Fruit fly (Drosophila melanogaster): ENCODE measurements around the gene RhoU.

Gene RhoU

dm6 chrX:10082185-10082949 is 4.0 kb upstream of the RhoU start, which contains the start of gene ZAP3 (continued):
- TF ChIP-seq Opbp (GFP tag; IDR thresholded peaks at IDR 0.05; ENCODE audit: partially characterized antibody), result peak; percentile 52; the same call in 1 of the 3 replicates
- TF ChIP-seq Gsc (GFP tag; IDR thresholded peaks at IDR 0.05), result no peak
- TF ChIP-seq Scr (GFP tag; IDR thresholded peaks at IDR 0.05; ENCODE audit: partially characterized antibody), result peak; percentile 56; the same call in 1 of the 2 replicates
- TF ChIP-seq gfzf (GFP tag; optimal IDR thresholded peaks at IDR 0.05), result peak; percentile 65
- TF ChIP-seq slbo (GFP tag; IDR thresholded peaks at IDR 0.05), result peak; percentile 13; the same call in 1 of the 2 replicates
- peak; percentile 86 for TF ChIP-seq crol (GFP tag; IDR thresholded peaks at IDR 0.05)
- peak; percentile 70 for TF ChIP-seq BEAF-32 (GFP tag; optimal IDR thresholded peaks at IDR 0.05)
- TF ChIP-seq NfI (GFP tag; optimal IDR thresholded peaks at IDR 0.05), result no peak
- peak; percentile 82 for TF ChIP-seq phol (tag; optimal IDR thresholded peaks at IDR 0.05)
- TF ChIP-seq CG13775 (GFP tag; optimal IDR thresholded peaks at IDR 0.05), result no peak
- TF ChIP-seq CG34422 (GFP tag; IDR thresholded peaks at IDR 0.05), result peak; percentile 28; the same call in 1 of the 3 replicates
- no peak for TF ChIP-seq CG2120 (GFP tag; optimal IDR thresholded peaks at IDR 0.05)
- TF ChIP-seq pzg (GFP tag; optimal IDR thresholded peaks at IDR 0.05), result peak; percentile 46
- TF ChIP-seq PHDP (tag; optimal IDR thresholded peaks at IDR 0.05), result no peak
- TF ChIP-seq CG14860 (GFP tag; IDR thresholded peaks at IDR 0.05; ENCODE audit: partially characterized antibody), result 0 out of 3 replicates have a peak, but pooled peaks have one; percentile 30
- TF ChIP-seq sens (GFP tag), result no peak
- no peak for TF ChIP-seq slp2 (GFP tag; optimal IDR thresholded peaks at IDR 0.05)
- TF ChIP-seq Doc3 (GFP tag; IDR thresholded peaks at IDR 0.05; ENCODE audit: partially characterized antibody), result peak; percentile 37; the same call in 1 of the 3 replicates
- 0 out of 3 replicates have a peak, but pooled peaks have one; percentile 34 for TF ChIP-seq vnd (GFP tag; IDR thresholded peaks at IDR 0.05; ENCODE audit: partially characterized antibody)
- peak; percentile 52; the same call in 2 of the 3 replicates for TF ChIP-seq CG16813 (GFP tag; IDR thresholded peaks at IDR 0.05; ENCODE audit: partially characterized antibody)
- no peak for TF ChIP-seq CG3163 (GFP tag; optimal IDR thresholded peaks at IDR 0.05)
- TF ChIP-seq Sin3A (optimal IDR thresholded peaks at IDR 0.05), result peak; percentile 22
- no peak for TF ChIP-seq CG30431 (GFP tag; optimal IDR thresholded peaks at IDR 0.05)
- TF ChIP-seq MBD-R2 (GFP tag; IDR thresholded peaks at IDR 0.05), result peak; percentile 35; the same call in 1 of the 2 replicates
- TF ChIP-seq CG9437 (GFP tag; optimal IDR thresholded peaks at IDR 0.05), result peak; percentile 37
- no peak for TF ChIP-seq CG6813 (GFP tag; optimal IDR thresholded peaks at IDR 0.05)
- peak; percentile 51; the same call in 1 of the 3 replicates for TF ChIP-seq CG6791 (GFP tag; IDR thresholded peaks at IDR 0.05; ENCODE audit: partially characterized antibody)
- peak; percentile 51 for TF ChIP-seq CG9797 (GFP tag; optimal IDR thresholded peaks at IDR 0.05)
- no peak for TF ChIP-seq sim (GFP tag; IDR thresholded peaks at IDR 0.05)
- no peak for TF ChIP-seq prd (optimal IDR thresholded peaks at IDR 0.05)
- TF ChIP-seq prd (GFP tag; IDR thresholded peaks at IDR 0.05), result no peak
- peak; percentile 27; the same call in 1 of the 2 replicates for TF ChIP-seq CG13287 (GFP tag; IDR thresholded peaks at IDR 0.05; ENCODE audit: partially characterized antibody)
- TF ChIP-seq CG32532 (GFP tag; IDR thresholded peaks at IDR 0.05), result 0 out of 2 replicates have a peak, but pooled peaks have one; percentile 27
- TF ChIP-seq nerfin-1 (tag; optimal IDR thresholded peaks at IDR 0.05), result no peak
- TF ChIP-seq Sry-δ (GFP tag; optimal IDR thresholded peaks at IDR 0.05), result peak; percentile 80
- 0 out of 2 replicates have a peak, but pooled peaks have one; percentile 6 for TF ChIP-seq CG6272 (GFP tag; IDR thresholded peaks at IDR 0.05)
- TF ChIP-seq row (GFP tag; IDR thresholded peaks at IDR 0.05), result peak; percentile 67
- TF ChIP-seq CG3847 (GFP tag; IDR thresholded peaks at IDR 0.05), result 0 out of 2 replicates have a peak, but pooled peaks have one; percentile 15
- TF ChIP-seq zfh1 (GFP tag; IDR thresholded peaks at IDR 0.05), result peak; percentile 17; the same call in 1 of the 3 replicates
- TF ChIP-seq Rfx (GFP tag; IDR thresholded peaks at IDR 0.05), result 0 out of 2 replicates have a peak, but pooled peaks have one; percentile 20
- TF ChIP-seq Dref (GFP tag; IDR thresholded peaks at IDR 0.05), result peak; percentile 41; the same call in 1 of the 2 replicates
- peak; percentile 40; the same call in 1 of the 2 replicates for TF ChIP-seq bbx (GFP tag; IDR thresholded peaks at IDR 0.05; ENCODE audit: partially characterized antibody)
- TF ChIP-seq hbn (GFP tag; IDR thresholded peaks at IDR 0.05; ENCODE audit: partially characterized antibody), result peak; percentile 31; the same call in 1 of the 2 replicates

All from whole organism, embryonic.